Fruit fly (Drosophila melanogaster) whole organism, embryonic: ENCODE measurements around the gene Tmem214.
A peak's percentile ranks its signal among the peaks of the same experiment; 100 is the strongest.

Experiments used
- Atf-2 ChIP-seq: fragments of 200-800 bp; sonication (Bioruptor generic); optimal IDR thresholded peaks from 2 replicates; lab custom pipeline; 2016; ENCODE audit warnings: missing biosample characterization, missing genetic modification characterization
- Bgb ChIP-seq: fragments of 200-800 bp; sonication (Bioruptor generic); IDR thresholded peaks from 2 replicates; pipeline ENCODE4 v1.3.6; 2022; ENCODE audit warnings: missing biosample characterization, missing genetic modification characterization; ENCODE audit not compliant: partially characterized antibody
- CG10209 ChIP-seq: fragments of 200-800 bp; sonication (Bioruptor generic); optimal IDR thresholded peaks from 3 replicates; lab custom pipeline; 2017; ENCODE audit warnings: missing biosample characterization, mild to moderate bottlenecking, missing genetic modification characterization, missing genetic modification reagents
- CG10979 ChIP-seq: fragments of 200-800 bp; sonication (Bioruptor generic); optimal IDR thresholded peaks from 2 replicates; lab custom pipeline; 2018; ENCODE audit warnings: missing biosample characterization, mild to moderate bottlenecking, missing genetic modification characterization, moderate library complexity
- CG12104 ChIP-seq: fragments of 200-800 bp; sonication (Bioruptor generic); optimal IDR thresholded peaks from 3 replicates; lab custom pipeline; 2016; ENCODE audit warnings: missing biosample characterization, missing genetic modification characterization
- CG12219 ChIP-seq: fragments of 200-800 bp; sonication (Bioruptor generic); optimal IDR thresholded peaks from 3 replicates; lab custom pipeline; 2018; ENCODE audit warnings: missing biosample characterization, mild to moderate bottlenecking, missing genetic modification characterization
- CG14860 ChIP-seq: fragments of 200-800 bp; sonication (Bioruptor generic); IDR thresholded peaks from 3 replicates; pipeline ENCODE4 v1.3.6; 2022; ENCODE audit warnings: missing biosample characterization, missing genetic modification characterization; ENCODE audit not compliant: partially characterized antibody
- CG15073 ChIP-seq: fragments of 200-800 bp; sonication (Bioruptor generic); optimal IDR thresholded peaks from 2 replicates; lab custom pipeline; 2016; ENCODE audit warnings: missing biosample characterization, missing genetic modification characterization
- CG16813 ChIP-seq: fragments of 200-800 bp; sonication (Bioruptor generic); IDR thresholded peaks from 3 replicates; pipeline ENCODE4 v1.3.6; 2022; ENCODE audit warnings: missing biosample characterization, missing genetic modification characterization; ENCODE audit not compliant: partially characterized antibody
- CG17361 ChIP-seq: fragments of 200-800 bp; sonication (Bioruptor generic); IDR thresholded peaks from 3 replicates; pipeline ENCODE4 v1.3.6; 2022; ENCODE audit warnings: missing biosample characterization, missing genetic modification characterization
- CG17612 ChIP-seq: fragments of 200-800 bp; sonication (Bioruptor generic); IDR thresholded peaks from 2 replicates; pipeline ENCODE4 v1.3.6; 2022; ENCODE audit warnings: missing biosample characterization, missing genetic modification characterization
- CG2712 ChIP-seq: fragments of 200-800 bp; optimal IDR thresholded peaks from 3 replicates; lab custom pipeline; 2019; ENCODE audit warnings: missing biosample characterization, mild to moderate bottlenecking, missing genetic modification characterization, moderate library complexity
- CG31224 ChIP-seq: fragments of 200-800 bp; sonication (Bioruptor generic); IDR thresholded peaks from 2 replicates; pipeline ENCODE4 v1.3.6; 2022; ENCODE audit warnings: missing biosample characterization, missing genetic modification characterization
- CG32532 ChIP-seq: fragments of 200-800 bp; sonication (Bioruptor generic); IDR thresholded peaks from 2 replicates; pipeline ENCODE4 v1.3.6; 2022; ENCODE audit warnings: missing biosample characterization, missing genetic modification characterization
- CG33557 ChIP-seq: fragments of 200-800 bp; sonication (Bioruptor generic); optimal IDR thresholded peaks from 2 replicates; lab custom pipeline; 2019; ENCODE audit warnings: missing biosample characterization, mild to moderate bottlenecking, missing genetic modification characterization, moderate library complexity
- CG3407 ChIP-seq: fragments of 200-800 bp; sonication (Bioruptor generic); optimal IDR thresholded peaks from 2 replicates; lab custom pipeline; 2018; ENCODE audit warnings: missing biosample characterization, mild to moderate bottlenecking, missing genetic modification characterization
- CG3726 ChIP-seq: fragments of 200-800 bp; sonication (Bioruptor generic); IDR thresholded peaks from 3 replicates; pipeline ENCODE4, ENCODE4 v1.3.6; 2022; ENCODE audit warnings: missing biosample characterization, missing genetic modification characterization
- CG3995 ChIP-seq: fragments of 200-800 bp; sonication (Bioruptor generic); optimal IDR thresholded peaks from 3 replicates; lab custom pipeline; 2016; ENCODE audit warnings: missing biosample characterization, missing genetic modification characterization
- CG4328 ChIP-seq: fragments of 200-800 bp; sonication (Bioruptor generic); optimal IDR thresholded peaks from 3 replicates; lab custom pipeline; 2017; ENCODE audit warnings: missing biosample characterization, missing genetic modification reagents, missing genetic modification characterization
- CG4820 ChIP-seq: fragments of 200-800 bp; sonication (Bioruptor generic); optimal IDR thresholded peaks from 3 replicates; lab custom pipeline; 2016; ENCODE audit warnings: missing biosample characterization, missing genetic modification characterization
- CG5953 ChIP-seq: fragments of 200-800 bp; sonication (Bioruptor generic); IDR thresholded peaks from 2 replicates; pipeline ENCODE4 v1.3.6; 2022; ENCODE audit warnings: missing biosample characterization, missing genetic modification characterization
- CG6254 ChIP-seq: fragments of 200-800 bp; sonication (Bioruptor generic); optimal IDR thresholded peaks from 3 replicates; lab custom pipeline; 2017; ENCODE audit warnings: mild to moderate bottlenecking, missing biosample characterization, missing genetic modification reagents, missing genetic modification characterization
- CG7271 ChIP-seq: fragments of 200-800 bp; sonication (Bioruptor generic); optimal IDR thresholded peaks from 2 replicates; lab custom pipeline; 2018; ENCODE audit warnings: missing biosample characterization, mild to moderate bottlenecking, missing genetic modification characterization, moderate library complexity
- CG7372 ChIP-seq: fragments of 200-800 bp; sonication (Bioruptor generic); IDR thresholded peaks from 2 replicates; pipeline ENCODE4 v1.3.6; 2022; ENCODE audit warnings: missing biosample characterization, missing genetic modification characterization
- CG7556 ChIP-seq: fragments of 200-800 bp; sonication (Bioruptor generic); optimal IDR thresholded peaks from 2 replicates; lab custom pipeline; 2017; ENCODE audit warnings: missing biosample characterization, mild to moderate bottlenecking, missing genetic modification characterization
- Dip2 ChIP-seq: fragments of 200-800 bp; sonication (Bioruptor generic); IDR thresholded peaks from 2 replicates; pipeline ENCODE4 v1.3.6; 2022; ENCODE audit warnings: missing biosample characterization, missing genetic modification characterization
- E2f1 ChIP-seq: fragments of 200-800 bp; sonication (Bioruptor generic); IDR thresholded peaks from 2 replicates; pipeline ENCODE4 v1.3.6; 2022; ENCODE audit warnings: missing biosample characterization, missing genetic modification characterization
- Fer3 ChIP-seq: fragments of 200-800 bp; sonication (Bioruptor generic); optimal IDR thresholded peaks from 2 replicates; lab custom pipeline; 2018; ENCODE audit warnings: missing biosample characterization, mild to moderate bottlenecking, missing genetic modification characterization, moderate library complexity
- Gsc ChIP-seq: fragments of 200-800 bp; sonication (Bioruptor generic); IDR thresholded peaks from 2 replicates; pipeline ENCODE4 v1.3.6; 2022; ENCODE audit warnings: missing biosample characterization, missing genetic modification characterization
- Hand ChIP-seq: fragments of 200-800 bp; sonication (Bioruptor generic); optimal IDR thresholded peaks from 2 replicates; lab custom pipeline; 2017; ENCODE audit warnings: mild to moderate bottlenecking, missing biosample characterization, missing genetic modification reagents, missing genetic modification characterization
- Hr3 ChIP-seq: fragments of 200-800 bp; sonication (Bioruptor generic); optimal IDR thresholded peaks from 3 replicates; lab custom pipeline; 2016; ENCODE audit warnings: missing biosample characterization, missing genetic modification characterization
- Hr39 ChIP-seq: fragments of >200 bp; optimal IDR thresholded peaks from 2 replicates; lab custom pipeline; 2017
- MBD-R2 ChIP-seq: fragments of 200-800 bp; sonication (Bioruptor generic); IDR thresholded peaks from 2 replicates; pipeline ENCODE4 v1.3.6; 2022; ENCODE audit warnings: missing biosample characterization, missing genetic modification characterization
- Sox102F ChIP-seq: fragments of 200-800 bp; sonication (Bioruptor generic); optimal IDR thresholded peaks from 2 replicates; lab custom pipeline; 2018; ENCODE audit warnings: missing biosample characterization, mild to moderate bottlenecking, missing genetic modification characterization, moderate library complexity
- ap ChIP-seq: fragments of 200-800 bp; sonication (Bioruptor generic); IDR thresholded peaks from 2 replicates; pipeline ENCODE4 v1.3.6; 2022; ENCODE audit warnings: missing biosample characterization, missing genetic modification characterization
- az2 ChIP-seq: fragments of 200-800 bp; sonication (Bioruptor generic); optimal IDR thresholded peaks from 3 replicates; lab custom pipeline; 2016; ENCODE audit warnings: missing biosample characterization, missing genetic modification characterization
- chm ChIP-seq: fragments of 200-800 bp; sonication (Bioruptor generic); IDR thresholded peaks from 2 replicates; pipeline ENCODE4 v1.3.6; 2022; ENCODE audit warnings: missing biosample characterization, missing genetic modification characterization
- crp ChIP-seq, 2 experiments: fragments of 200-800 bp; sonication (Bioruptor generic); optimal IDR thresholded peaks; 2 replicates in 1 of 2; 3 replicates in 1 of 2; lab custom pipeline; 2017; ENCODE audit warnings: missing biosample characterization in 2 of 2, missing genetic modification characterization in 2 of 2, mild to moderate bottlenecking in 1 of 2, moderate library complexity in 1 of 2
- cwo ChIP-seq: fragments of 200-800 bp; sonication (Bioruptor generic); optimal IDR thresholded peaks from 3 replicates; lab custom pipeline; 2017; ENCODE audit warnings: missing biosample characterization, missing genetic modification characterization, mild to moderate bottlenecking, moderate library complexity, missing genetic modification reagents
- da ChIP-seq: fragments of 200-800 bp; sonication (Bioruptor generic); optimal IDR thresholded peaks from 2 replicates; lab custom pipeline; 2016; ENCODE audit warnings: missing biosample characterization, missing genetic modification characterization
- dmrt99B ChIP-seq: fragments of 200-800 bp; sonication (Bioruptor generic); optimal IDR thresholded peaks from 2 replicates; lab custom pipeline; 2018; ENCODE audit warnings: missing biosample characterization, mild to moderate bottlenecking, missing genetic modification characterization, moderate library complexity
- eve ChIP-seq, 2 experiments: fragments of >200 bp; optimal IDR thresholded peaks; 2 replicates each; lab custom pipeline; 2017; ENCODE audit warnings: missing biosample characterization in 2 of 2, missing genetic modification characterization in 2 of 2
- gcm ChIP-seq: fragments of 200-800 bp; sonication (Bioruptor generic); optimal IDR thresholded peaks from 2 replicates; lab custom pipeline; 2019; ENCODE audit warnings: missing biosample characterization, mild to moderate bottlenecking, missing genetic modification characterization, moderate library complexity
- gfzf ChIP-seq: fragments of 200-800 bp; sonication (Bioruptor generic); optimal IDR thresholded peaks from 2 replicates; lab custom pipeline; 2016; ENCODE audit warnings: missing biosample characterization, mild to moderate bottlenecking, missing genetic modification characterization, moderate library complexity
- grau ChIP-seq: fragments of 200-800 bp; optimal IDR thresholded peaks from 3 replicates; lab custom pipeline; 2019; ENCODE audit warnings: missing biosample characterization, mild to moderate bottlenecking, missing genetic modification characterization, moderate library complexity
- jigr1 ChIP-seq: fragments of 200-800 bp; sonication (Bioruptor generic); IDR thresholded peaks from 3 replicates; pipeline ENCODE4 v1.3.6; 2022; ENCODE audit warnings: missing biosample characterization, missing genetic modification characterization
- lov ChIP-seq, 2 experiments: fragments of 200-800 bp in 1 of 2; fragments of >200 bp in 1 of 2; sonication (Bioruptor generic) in 1 of 2; IDR thresholded peaks in 1 of 2; optimal IDR thresholded peaks in 1 of 2; 2 replicates in 1 of 2; 3 replicates in 1 of 2; pipeline versions ENCODE4 v1.3.6 to Lab custom; 2017 to 2022; ENCODE audit warnings: missing biosample characterization in 1 of 2, missing genetic modification characterization in 1 of 2
- odd ChIP-seq: fragments of 200-800 bp; sonication (Bioruptor generic); optimal IDR thresholded peaks from 2 replicates; lab custom pipeline; 2017; ENCODE audit warnings: missing biosample characterization, mild to moderate bottlenecking, missing genetic modification characterization
- row ChIP-seq: fragments of 200-800 bp; sonication (Bioruptor generic); IDR thresholded peaks from 3 replicates; pipeline ENCODE4 v1.3.6; 2022; ENCODE audit warnings: missing biosample characterization, missing genetic modification characterization
- trh ChIP-seq: fragments of 200-800 bp; sonication (Bioruptor generic); optimal IDR thresholded peaks from 2 replicates; lab custom pipeline; 2016; ENCODE audit warnings: missing biosample characterization, missing genetic modification characterization
- yki ChIP-seq: fragments of >200 bp; optimal IDR thresholded peaks from 3 replicates; lab custom pipeline; 2018

Tmem214 gene

DNA sequence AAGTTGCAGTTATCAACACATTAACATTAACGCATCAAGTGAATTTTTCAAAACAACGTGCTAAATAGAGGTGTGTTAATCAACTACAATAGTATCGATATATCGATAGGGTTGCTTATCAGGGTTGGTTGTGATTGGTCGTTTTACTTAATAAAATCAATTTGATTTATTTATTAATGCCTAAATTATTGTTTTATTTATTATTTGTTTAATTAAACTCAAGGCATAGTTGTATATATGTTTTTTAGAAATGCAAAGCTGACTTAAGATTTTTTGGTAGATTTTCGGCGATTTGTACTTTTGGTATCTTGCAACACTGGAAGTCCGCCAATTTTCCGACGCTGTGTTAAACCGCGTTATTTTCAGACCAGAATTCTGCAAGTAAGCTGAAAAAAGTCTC is 40.9 kb upstream of the Tmem214 start, which contains the start of the genes Art8 and dUTPase (continued):
- TF ChIP-seq CG4820 (GFP tag; lab: Kevin White, UChicago) (peak; percentile 59), CG10209 (GFP tag; lab: Kevin White, UChicago) (peak; percentile 66), CG7372 (GFP tag; lab: Robert Waterston, UW) (no peak), lov (optimal IDR thresholded peaks at IDR 0.05; lab: Kevin White, UChicago) (no peak), lov (GFP tag; IDR thresholded peaks at IDR 0.05; lab: Robert Waterston, UW) (no peak), CG14860 (GFP tag; lab: Robert Waterston, UW) (peak; percentile 77), CG5953 (GFP tag; lab: Robert Waterston, UW) (peak; percentile 63; the same call in 1 of the 2 replicates), CG17361 (GFP tag; lab: Robert Waterston, UW) (peak; percentile 80), ap (GFP tag; lab: Robert Waterston, UW) (peak; percentile 22; the same call in 1 of the 2 replicates), yki (lab: Kevin White, UChicago) (no peak), eve (GFP tag; optimal IDR thresholded peaks at IDR 0.05; lab: Kevin White, UChicago) (no peak), CG7271 (tag; lab: Kevin White, UChicago) (peak; percentile 73), trh (GFP tag; lab: Kevin White, UChicago) (peak; percentile 4), chm (no peak), CG4328 (GFP tag; lab: Kevin White, UChicago) (peak; percentile 21), gfzf (peak; percentile 54), CG2712 (tag; lab: Kevin White, UChicago) (peak; percentile 88), CG32532 (GFP tag; lab: Robert Waterston, UW) (peak; percentile 76), crp (GFP tag; optimal IDR thresholded peaks at IDR 0.05; lab: Kevin White, UChicago) (no peak), CG15073 (GFP tag; lab: Kevin White, UChicago) (no peak), Fer3 (peak; percentile 65), MBD-R2 (GFP tag; lab: Robert Waterston, UW) (peak; percentile 86), jigr1 (GFP tag; lab: Robert Waterston, UW) (no peak), CG3407 (GFP tag; lab: Kevin White, UChicago) (peak; percentile 29), Hr39 (no peak), CG17612 (GFP tag; lab: Robert Waterston, UW) (no peak), E2f1 (GFP tag; lab: Robert Waterston, UW) (peak; percentile 42; the same call in 1 of the 2 replicates), Atf-2 (GFP tag; lab: Kevin White, UChicago) (no peak), CG3726 (GFP tag; lab: Robert Waterston, UW) (no peak), Gsc (GFP tag; lab: Robert Waterston, UW) (no peak), CG12104 (GFP tag; lab: Kevin White, UChicago) (peak; percentile 61), CG6254 (GFP tag; lab: Kevin White, UChicago) (no peak), Bgb (GFP tag; lab: Robert Waterston, UW) (peak; percentile 82), cwo (GFP tag; lab: Kevin White, UChicago) (no peak), gcm (GFP tag; lab: Kevin White, UChicago) (peak; percentile 58), da (GFP tag; lab: Kevin White, UChicago) (no peak), CG12219 (GFP tag; lab: Kevin White, UChicago) (no peak), Hand (GFP tag; lab: Kevin White, UChicago) (no peak), Sox102F (GFP tag; lab: Kevin White, UChicago) (peak; percentile 75), grau (peak; percentile 76), odd (GFP tag; lab: Kevin White, UChicago) (no peak), Dip2 (no peak), CG10979 (peak; percentile 69), CG7556 (peak; percentile 63), CG33557 (GFP tag; lab: Kevin White, UChicago) (peak; percentile 15), az2 (GFP tag; lab: Kevin White, UChicago) (peak; percentile 76), row (GFP tag; lab: Robert Waterston, UW) (peak; percentile 84), CG31224 (GFP tag; lab: Robert Waterston, UW) (peak; percentile 47; the same call in 1 of the 2 replicates), dmrt99B (tag; lab: Kevin White, UChicago) (no peak), Hr3 (peak; percentile 75), CG3995 (GFP tag; lab: Kevin White, UChicago) (peak; percentile 39), CG16813 (GFP tag; lab: Robert Waterston, UW) (peak; percentile 85)
